Fruit fly (Drosophila melanogaster) whole organism, embryonic: ENCODE data around the gene CG7065.

Experiments
- Ada2b ChIP-seq: fragments of 200-800 bp; sonication (Bioruptor generic); IDR thresholded peaks from 2 replicates; pipeline ENCODE4 v1.3.6; 2022; ENCODE audit warnings: missing biosample characterization, missing genetic modification characterization
- CG10321 ChIP-seq: fragments of 200-800 bp; sonication (Bioruptor generic); IDR thresholded peaks from 2 replicates; pipeline ENCODE4 v1.3.6; 2022; ENCODE audit warnings: missing biosample characterization, missing genetic modification characterization
- CG10462 ChIP-seq: fragments of 200-800 bp; sonication (Bioruptor generic); optimal IDR thresholded peaks from 2 replicates; lab custom pipeline; 2016; ENCODE audit warnings: missing biosample characterization, missing genetic modification characterization
- CG11085 ChIP-seq: fragments of 200-800 bp; sonication (Bioruptor generic); IDR thresholded peaks from 2 replicates; pipeline ENCODE4 v1.3.6; 2022; ENCODE audit warnings: missing biosample characterization, missing genetic modification characterization
- CG11247 ChIP-seq: fragments of 200-800 bp; sonication (Bioruptor generic); IDR thresholded peaks from 2 replicates; pipeline ENCODE4 v1.3.6; 2022; ENCODE audit warnings: missing biosample characterization, missing genetic modification characterization
- CG11456 ChIP-seq: fragments of 200-800 bp; sonication (Bioruptor generic); IDR thresholded peaks from 3 replicates; pipeline ENCODE4 v1.3.6; 2022; ENCODE audit warnings: missing biosample characterization, missing genetic modification characterization
- CG12071 ChIP-seq: fragments of 200-800 bp; sonication (Bioruptor generic); optimal IDR thresholded peaks from 3 replicates; lab custom pipeline; 2018; ENCODE audit warnings: missing biosample characterization, mild to moderate bottlenecking, missing genetic modification characterization
- CG14965 ChIP-seq: fragments of 200-800 bp; sonication (Bioruptor generic); optimal IDR thresholded peaks from 2 replicates; lab custom pipeline; 2016; ENCODE audit warnings: missing biosample characterization, missing genetic modification characterization, borderline replicate concordance
- CG1832 ChIP-seq: fragments of 200-800 bp; sonication (Bioruptor generic); optimal IDR thresholded peaks from 2 replicates; lab custom pipeline; 2017; ENCODE audit warnings: missing biosample characterization, mild to moderate bottlenecking, missing genetic modification characterization, inconsistent platforms
- CG18764 ChIP-seq: fragments of 200-800 bp; sonication (Bioruptor generic); optimal IDR thresholded peaks from 3 replicates; lab custom pipeline; 2016; ENCODE audit warnings: missing biosample characterization, missing genetic modification characterization
- CG2120 ChIP-seq: fragments of 200-800 bp; sonication (Bioruptor generic); optimal IDR thresholded peaks from 3 replicates; lab custom pipeline; 2016; ENCODE audit warnings: missing biosample characterization, missing genetic modification characterization
- CG2712 ChIP-seq: fragments of 200-800 bp; optimal IDR thresholded peaks from 3 replicates; lab custom pipeline; 2019; ENCODE audit warnings: missing biosample characterization, mild to moderate bottlenecking, missing genetic modification characterization, moderate library complexity
- CG31388 ChIP-seq: fragments of 200-800 bp; sonication (Bioruptor generic); optimal IDR thresholded peaks from 2 replicates; lab custom pipeline; 2016; ENCODE audit warnings: missing biosample characterization, missing genetic modification characterization
- CG3995 ChIP-seq: fragments of 200-800 bp; sonication (Bioruptor generic); optimal IDR thresholded peaks from 3 replicates; lab custom pipeline; 2016; ENCODE audit warnings: missing biosample characterization, missing genetic modification characterization
- CG43689 ChIP-seq: fragments of 200-800 bp; sonication (Bioruptor generic); IDR thresholded peaks from 2 replicates; pipeline ENCODE4 v1.3.6; 2022; ENCODE audit warnings: missing biosample characterization, missing genetic modification characterization
- CG6272 ChIP-seq: fragments of 200-800 bp; sonication (Bioruptor generic); IDR thresholded peaks from 2 replicates; pipeline ENCODE4 v1.3.6; 2022; ENCODE audit warnings: missing biosample characterization, missing genetic modification characterization
- CG7372 ChIP-seq: fragments of 200-800 bp; sonication (Bioruptor generic); IDR thresholded peaks from 2 replicates; pipeline ENCODE4 v1.3.6; 2022; ENCODE audit warnings: missing biosample characterization, missing genetic modification characterization
- CG7987 ChIP-seq: fragments of 200-800 bp; sonication (Bioruptor generic); optimal IDR thresholded peaks from 2 replicates; lab custom pipeline; 2018; ENCODE audit warnings: missing biosample characterization, mild to moderate bottlenecking, missing genetic modification characterization, moderate library complexity
- CG8281 ChIP-seq: fragments of 200-800 bp; sonication (Bioruptor generic); optimal IDR thresholded peaks from 2 replicates; lab custom pipeline; 2018; ENCODE audit warnings: missing biosample characterization, mild to moderate bottlenecking, missing genetic modification characterization, moderate library complexity
- CG9609 ChIP-seq: fragments of 200-800 bp; sonication (Bioruptor generic); optimal IDR thresholded peaks from 3 replicates; lab custom pipeline; 2016; ENCODE audit warnings: missing biosample characterization, missing genetic modification characterization
- CG9932 ChIP-seq: fragments of 200-800 bp; sonication (Bioruptor generic); IDR thresholded peaks from 2 replicates; pipeline ENCODE4 v1.3.6; 2022; ENCODE audit warnings: missing biosample characterization, missing genetic modification characterization
- CTCF ChIP-seq: fragments of 200-800 bp; sonication (Bioruptor generic); optimal IDR thresholded peaks from 2 replicates; lab custom pipeline; 2017; ENCODE audit warnings: missing biosample characterization, mild to moderate bottlenecking, missing genetic modification characterization, moderate library complexity
- Dll ChIP-seq: fragments of 200-800 bp; sonication (Bioruptor generic); IDR thresholded peaks from 4 replicates; pipeline ENCODE4 v1.3.6; 2022; ENCODE audit warnings: missing biosample characterization, missing genetic modification characterization; ENCODE audit not compliant: partially characterized antibody
- Drgx ChIP-seq: fragments of 200-800 bp; sonication (Bioruptor generic); IDR thresholded peaks from 2 replicates; pipeline ENCODE4 v1.3.6; 2022; ENCODE audit warnings: missing biosample characterization, missing genetic modification characterization
- E2f2 ChIP-seq: fragments of 200-800 bp; sonication (Bioruptor generic); IDR thresholded peaks from 2 replicates; pipeline ENCODE4 v1.3.6; 2022; ENCODE audit warnings: missing biosample characterization, missing genetic modification characterization
- Eip74EF ChIP-seq, 2 experiments: fragments of 200-800 bp in 1 of 2; fragments of >200 bp in 1 of 2; sonication (Bioruptor generic) in 1 of 2; optimal IDR thresholded peaks; 2 replicates each; lab custom pipeline; 2017 to 2019; ENCODE audit warnings: missing biosample characterization in 2 of 2, missing genetic modification characterization in 2 of 2, mild to moderate bottlenecking in 1 of 2, moderate library complexity in 1 of 2
- Ets65A ChIP-seq: fragments of 200-800 bp; sonication (Bioruptor generic); peaks from one replicate; lab custom pipeline; 2016; ENCODE audit warnings: missing biosample characterization, missing genetic modification characterization
- Gug ChIP-seq: fragments of 200-800 bp; sonication (Bioruptor generic); IDR thresholded peaks from 4 replicates; pipeline ENCODE4 v1.3.6; 2022; ENCODE audit warnings: missing biosample characterization, missing genetic modification characterization
- Hr39 ChIP-seq: fragments of >200 bp; optimal IDR thresholded peaks from 2 replicates; lab custom pipeline; 2017
- Med ChIP-seq: fragments of 200-800 bp; sonication (Bioruptor generic); peaks from one replicate; lab custom pipeline; 2016; ENCODE audit warnings: missing biosample characterization, missing genetic modification characterization, mild to moderate bottlenecking, inconsistent platforms, moderate library complexity
- Meics ChIP-seq: fragments of 200-800 bp; sonication (Bioruptor generic); optimal IDR thresholded peaks from 2 replicates; lab custom pipeline; 2017; ENCODE audit warnings: missing biosample characterization, mild to moderate bottlenecking, missing genetic modification characterization
- Pdp1 ChIP-seq, 2 experiments: fragments of 200-800 bp; sonication (Bioruptor generic); optimal IDR thresholded peaks; 3 replicates each; lab custom pipeline; 2016; ENCODE audit warnings: missing biosample characterization in 2 of 2, missing genetic modification characterization in 2 of 2, mild to moderate bottlenecking in 1 of 2, moderate library complexity in 1 of 2
- Ravus ChIP-seq: fragments of 200-800 bp; sonication (Bioruptor generic); IDR thresholded peaks from 2 replicates; pipeline ENCODE4 v1.3.6; 2022; ENCODE audit warnings: missing biosample characterization, missing genetic modification characterization
- Rx ChIP-seq: fragments of 200-800 bp; sonication (Bioruptor generic); IDR thresholded peaks from 2 replicates; pipeline ENCODE4 v1.3.6; 2022; ENCODE audit warnings: missing biosample characterization, missing genetic modification characterization
- Scr ChIP-seq: fragments of 200-800 bp; sonication (Bioruptor generic); IDR thresholded peaks from 2 replicates; pipeline ENCODE4 v1.3.6; 2022; ENCODE audit warnings: missing biosample characterization, missing genetic modification characterization; ENCODE audit not compliant: partially characterized antibody
- Stat92E ChIP-seq, 3 experiments: fragments of >200 bp in 2 of 3; fragments of 200-800 bp in 1 of 3; sonication (Bioruptor generic) in 1 of 3; optimal IDR thresholded peaks; 2 replicates each; lab custom pipeline; 2017 to 2019; ENCODE audit warnings: missing biosample characterization in 3 of 3, missing genetic modification characterization in 3 of 3, mild to moderate bottlenecking in 1 of 3, moderate library complexity in 1 of 3
- Taf1 ChIP-seq: fragments of 200-800 bp; sonication (Bioruptor generic); IDR thresholded peaks from 2 replicates; pipeline ENCODE4 v1.3.6; 2022; ENCODE audit warnings: missing biosample characterization, missing genetic modification characterization
- YL-1 ChIP-seq: fragments of 200-800 bp; sonication (Bioruptor generic); optimal IDR thresholded peaks from 3 replicates; lab custom pipeline; 2017; ENCODE audit warnings: missing biosample characterization, mild to moderate bottlenecking, missing genetic modification characterization
- al ChIP-seq: fragments of 200-800 bp; sonication (Bioruptor generic); IDR thresholded peaks from 2 replicates; pipeline ENCODE4 v1.3.6; 2022; ENCODE audit warnings: missing biosample characterization, missing genetic modification characterization
- dimm ChIP-seq: fragments of 200-800 bp; sonication (Bioruptor generic); IDR thresholded peaks from 2 replicates; pipeline ENCODE4 v1.3.6; 2022; ENCODE audit warnings: missing biosample characterization, missing genetic modification characterization
- dm ChIP-seq: fragments of 200-800 bp; sonication (Bioruptor generic); optimal IDR thresholded peaks from 3 replicates; lab custom pipeline; 2016; ENCODE audit warnings: missing biosample characterization, missing genetic modification characterization
- dysf ChIP-seq: fragments of 200-800 bp; sonication (Bioruptor generic); IDR thresholded peaks from 3 replicates; pipeline ENCODE4 v1.3.6; 2022; ENCODE audit warnings: missing biosample characterization, missing genetic modification characterization
- gcm2 ChIP-seq: fragments of 200-800 bp; sonication (Bioruptor generic); optimal IDR thresholded peaks from 2 replicates; lab custom pipeline; 2016; ENCODE audit warnings: missing biosample characterization, missing genetic modification characterization
- gem ChIP-seq: fragments of 200-800 bp; sonication (Bioruptor generic); optimal IDR thresholded peaks from 2 replicates; lab custom pipeline; 2019; ENCODE audit warnings: missing biosample characterization, mild to moderate bottlenecking, missing genetic modification characterization, moderate library complexity
- grau ChIP-seq: fragments of 200-800 bp; optimal IDR thresholded peaks from 3 replicates; lab custom pipeline; 2019; ENCODE audit warnings: missing biosample characterization, mild to moderate bottlenecking, missing genetic modification characterization, moderate library complexity
- kni ChIP-seq: fragments of 200-800 bp; sonication (Bioruptor generic); optimal IDR thresholded peaks from 3 replicates; lab custom pipeline; 2017; ENCODE audit warnings: mild to moderate bottlenecking, missing biosample characterization, missing genetic modification reagents, missing genetic modification characterization
- lbe ChIP-seq: fragments of 200-800 bp; sonication (Bioruptor generic); optimal IDR thresholded peaks from 2 replicates; lab custom pipeline; 2016; ENCODE audit warnings: missing biosample characterization, mild to moderate bottlenecking, missing genetic modification characterization
- maf-S ChIP-seq: fragments of 200-800 bp; sonication (Bioruptor generic); optimal IDR thresholded peaks from 2 replicates; lab custom pipeline; 2016; ENCODE audit warnings: missing biosample characterization, missing genetic modification characterization
- nmo ChIP-seq: fragments of 200-800 bp; sonication (Bioruptor generic); optimal IDR thresholded peaks from 2 replicates; lab custom pipeline; 2018; ENCODE audit warnings: missing biosample characterization, mild to moderate bottlenecking, missing genetic modification characterization, moderate library complexity
- seq ChIP-seq: fragments of 200-800 bp; sonication (Bioruptor generic); IDR thresholded peaks from 2 replicates; pipeline ENCODE4 v1.3.6; 2022; ENCODE audit warnings: missing biosample characterization, missing genetic modification characterization
- unc-4 ChIP-seq: fragments of 200-800 bp; sonication (Bioruptor generic); IDR thresholded peaks from 2 replicates; pipeline ENCODE4 v1.3.6; 2022; ENCODE audit warnings: missing biosample characterization, missing genetic modification characterization; ENCODE audit not compliant: partially characterized antibody
- zfh1 ChIP-seq: fragments of 200-800 bp; sonication (Bioruptor generic); IDR thresholded peaks from 3 replicates; pipeline ENCODE4 v1.3.6; 2022; ENCODE audit warnings: missing biosample characterization, missing genetic modification characterization

Gene CG7065

DNA sequence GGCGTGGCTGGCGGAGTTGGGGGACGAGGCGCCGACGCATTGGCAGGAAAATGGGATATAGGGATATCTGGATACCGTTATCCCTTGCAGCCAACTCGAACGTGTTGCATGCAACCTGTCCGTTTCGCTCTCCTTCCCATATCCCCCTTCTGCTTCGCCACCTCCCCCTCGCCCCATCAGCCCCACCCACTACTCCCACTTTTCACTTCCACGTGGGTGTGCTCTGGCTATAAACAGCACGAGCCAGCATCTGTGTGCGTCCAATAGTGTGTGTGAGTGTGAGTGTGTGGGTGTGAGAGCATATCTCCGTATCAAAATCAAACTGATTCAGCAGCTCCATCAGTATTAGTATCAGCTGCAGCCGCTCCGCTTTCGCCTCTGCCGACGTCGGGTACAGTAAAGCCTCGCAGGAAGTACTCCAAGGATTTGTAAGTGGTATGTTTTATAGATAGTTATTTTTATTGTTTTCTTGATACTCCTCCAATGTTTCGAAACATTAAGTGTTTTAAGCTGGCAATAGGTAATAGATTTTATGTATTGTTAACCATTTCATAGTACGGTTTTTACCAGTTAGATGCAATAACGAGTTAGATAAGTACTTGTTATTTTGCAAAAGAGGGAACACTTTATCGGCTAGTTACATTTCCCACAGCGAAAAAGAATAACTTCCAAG, 23.2 kb upstream of the CG7065 start (continued):
- TF ChIP-seq Dll (GFP tag; lab: Robert Waterston, UW): no peak
- TF ChIP-seq zfh1 (GFP tag; lab: Robert Waterston, UW): no peak
- TF ChIP-seq Ravus: no peak
- no peak for TF ChIP-seq Ada2b (GFP tag; lab: Robert Waterston, UW)
- TF ChIP-seq nmo (GFP tag; lab: Kevin White, UChicago): peak; percentile 68
- no peak for TF ChIP-seq Drgx (GFP tag; lab: Robert Waterston, UW)
- TF ChIP-seq Eip74EF (GFP tag; optimal IDR thresholded peaks at IDR 0.05; lab: Kevin White, UChicago): peak in 1 of 2 experiments; percentile 74
- no peak for TF ChIP-seq CG2120 (GFP tag; lab: Kevin White, UChicago)
- TF ChIP-seq CTCF (GFP tag; lab: Kevin White, UChicago): no peak
- TF ChIP-seq CG43689: no peak
- TF ChIP-seq CG18764 (GFP tag; lab: Kevin White, UChicago): no peak
- peak; percentile 12 to 17 for TF ChIP-seq Pdp1 (GFP tag; optimal IDR thresholded peaks at IDR 0.05; lab: Kevin White, UChicago)
- no peak for TF ChIP-seq maf-S (GFP tag; lab: Kevin White, UChicago)
- no peak for TF ChIP-seq CG11456 (GFP tag; lab: Robert Waterston, UW)
- TF ChIP-seq Scr (GFP tag; lab: Robert Waterston, UW): no peak
- no peak for TF ChIP-seq CG8281 (tag; lab: Kevin White, UChicago)
- no peak for TF ChIP-seq CG10321 (GFP tag; lab: Robert Waterston, UW)
- peak; percentile 13 for TF ChIP-seq CG2712 (tag; lab: Kevin White, UChicago)
- TF ChIP-seq CG7987 (GFP tag; lab: Kevin White, UChicago): no peak
- TF ChIP-seq grau: no peak
- peak; percentile 58 for TF ChIP-seq Med (GFP tag; lab: Kevin White, UChicago)
- TF ChIP-seq CG14965 (GFP tag; lab: Kevin White, UChicago): no peak
- TF ChIP-seq Taf1: no peak
- TF ChIP-seq Hr39 (lab: Kevin White, UChicago): no peak
- no peak for TF ChIP-seq unc-4
- TF ChIP-seq dm (GFP tag; lab: Kevin White, UChicago): no peak
- TF ChIP-seq dysf (GFP tag; lab: Robert Waterston, UW): peak; percentile 41; the same call in 2 of the 3 replicates
- TF ChIP-seq Gug (GFP tag; lab: Robert Waterston, UW): no peak
- no peak for TF ChIP-seq dimm (GFP tag; lab: Robert Waterston, UW)
- no peak for TF ChIP-seq CG12071 (GFP tag; lab: Kevin White, UChicago)
- TF ChIP-seq CG31388 (GFP tag; lab: Kevin White, UChicago): no peak
- no peak for TF ChIP-seq seq
- no peak for TF ChIP-seq Rx (GFP tag; lab: Robert Waterston, UW)
- TF ChIP-seq kni: no peak
- TF ChIP-seq E2f2 (GFP tag; lab: Robert Waterston, UW): no peak
- TF ChIP-seq CG10462 (GFP tag; lab: Kevin White, UChicago): no peak
- TF ChIP-seq CG1832 (GFP tag; lab: Kevin White, UChicago): no peak
- TF ChIP-seq CG9609: no peak
- TF ChIP-seq YL-1 (GFP tag; lab: Kevin White, UChicago): no peak
- peak; percentile 31 for TF ChIP-seq Meics (GFP tag; lab: Kevin White, UChicago)
- no peak for TF ChIP-seq CG6272 (GFP tag; lab: Robert Waterston, UW)
- no peak for TF ChIP-seq al
- no peak for TF ChIP-seq CG11247 (GFP tag; lab: Robert Waterston, UW)
- no peak for TF ChIP-seq gem (tag; lab: Kevin White, UChicago)
- TF ChIP-seq Stat92E (GFP tag; optimal IDR thresholded peaks at IDR 0.05; lab: Kevin White, UChicago): no peak
- TF ChIP-seq Ets65A (GFP tag; lab: Kevin White, UChicago): no peak
- no peak for TF ChIP-seq CG3995 (GFP tag; lab: Kevin White, UChicago)
- no peak for TF ChIP-seq CG7372 (GFP tag; lab: Robert Waterston, UW)
- no peak for TF ChIP-seq CG11085
- TF ChIP-seq CG9932 (GFP tag; lab: Robert Waterston, UW): no peak
- TF ChIP-seq gcm2 (GFP tag; lab: Kevin White, UChicago): no peak
- no peak for TF ChIP-seq lbe
